Fruit fly (Drosophila melanogaster) ovary, adult (tissue): ENCODE measurements around the gene CG17726.

Source experiments
- CG17801 ChIP-seq: fragments of 200-800 bp; optimal IDR thresholded peaks from 2 replicates; lab custom pipeline; 2019; ENCODE audit warnings: missing biosample characterization, mild to moderate bottlenecking, missing genetic modification characterization, moderate library complexity; ENCODE audit not compliant: partially characterized antibody

The CG17726 gene

DNA sequence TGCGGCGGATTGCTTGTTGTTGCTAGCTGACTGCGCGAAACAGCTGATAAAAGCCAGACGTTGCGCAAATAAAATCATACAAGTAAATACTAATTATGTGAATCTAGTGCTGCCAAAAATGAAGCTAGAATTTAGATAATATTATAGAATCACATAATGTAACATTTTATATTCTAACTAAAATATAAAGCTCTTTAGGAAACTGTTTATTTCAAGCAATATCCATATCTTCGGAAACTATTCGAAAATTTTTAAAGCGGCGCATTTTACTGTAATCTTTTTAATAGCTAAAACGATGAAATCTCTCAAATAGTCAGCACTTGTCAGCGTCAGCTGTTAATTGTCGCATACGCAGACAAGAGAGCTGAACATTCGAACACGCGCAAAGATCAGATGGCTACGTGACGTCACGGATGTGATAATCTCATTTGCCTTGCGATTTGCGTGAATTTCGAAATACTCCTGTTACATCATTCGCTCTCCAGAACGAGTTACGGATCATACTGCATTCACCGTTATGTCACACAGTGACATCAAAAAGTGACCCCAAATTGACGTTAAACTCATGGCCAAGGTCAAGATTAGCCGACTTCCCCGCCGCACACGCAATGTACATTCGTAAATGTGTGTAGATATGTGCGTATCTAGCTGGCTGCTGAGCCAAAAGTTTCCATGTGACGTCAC, 16.6 kb downstream of the CG17726 start:
- no peak for TF ChIP-seq CG17801 (GFP tag; lab: Kevin White, UChicago)

DNA sequence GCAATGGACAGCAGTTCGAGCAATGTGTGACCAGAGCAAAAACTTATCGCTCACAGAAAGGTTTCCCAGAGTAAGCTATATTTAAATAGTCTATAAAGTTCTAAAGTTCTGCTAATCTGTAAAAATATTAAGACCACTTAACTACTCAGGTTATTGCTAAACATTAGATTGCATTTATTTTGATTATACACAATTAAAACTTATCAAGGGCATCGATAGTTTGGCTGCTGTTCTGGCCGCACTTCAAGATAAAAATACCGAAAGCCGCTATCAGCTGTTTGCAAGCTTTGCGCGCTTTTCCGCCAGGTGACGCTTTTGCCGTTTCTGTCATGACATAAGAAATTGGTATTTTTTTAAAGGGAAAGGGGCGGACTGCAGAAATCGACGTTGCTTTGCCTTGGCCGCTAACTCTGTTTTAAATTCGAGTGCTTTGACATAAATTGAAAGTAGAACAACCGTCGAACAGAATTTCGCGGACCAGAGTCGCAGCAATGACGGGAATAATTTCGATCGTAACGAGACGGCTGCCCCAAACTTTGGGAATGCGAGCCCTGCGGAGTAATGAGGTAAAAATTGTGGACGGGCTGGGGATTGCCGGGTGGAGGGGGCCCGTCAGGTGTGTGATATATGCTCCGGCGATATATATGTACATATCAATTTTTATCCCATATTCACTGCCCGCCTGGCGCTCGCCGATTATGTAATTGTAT, 17.5 kb downstream of the CG17726 start, which contains the start of the genes CG17734 and CG5214:
TSS of gene CG17734 (minus strand) at position 49 of the 710 bp plus-strand sequence.
TSS of gene CG5214 (plus strand) at position 352 of the 710 bp plus-strand sequence.
- no peak for TF ChIP-seq CG17801 (GFP tag; lab: Kevin White, UChicago)

DNA sequence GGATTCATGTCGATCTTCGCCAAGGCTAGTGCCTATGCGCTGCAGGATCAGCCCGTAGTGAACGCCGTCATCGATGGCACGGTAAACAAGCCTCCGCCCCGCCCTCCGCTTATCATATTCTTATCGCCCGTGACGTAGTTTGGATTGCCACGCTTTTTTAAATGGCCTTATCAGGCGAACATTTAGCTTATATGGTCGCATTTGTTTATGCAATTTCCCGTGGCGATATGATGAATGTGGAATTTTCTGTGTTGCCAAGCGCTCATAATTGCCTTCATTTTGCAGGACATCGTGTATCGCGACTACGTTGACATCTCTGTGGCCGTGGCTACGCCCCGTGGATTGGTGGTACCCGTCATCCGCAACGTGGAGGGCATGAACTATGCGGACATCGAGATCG, 19.2 kb downstream of the CG17726 start:
- no peak for TF ChIP-seq CG17801 (GFP tag; lab: Kevin White, UChicago)

DNA sequence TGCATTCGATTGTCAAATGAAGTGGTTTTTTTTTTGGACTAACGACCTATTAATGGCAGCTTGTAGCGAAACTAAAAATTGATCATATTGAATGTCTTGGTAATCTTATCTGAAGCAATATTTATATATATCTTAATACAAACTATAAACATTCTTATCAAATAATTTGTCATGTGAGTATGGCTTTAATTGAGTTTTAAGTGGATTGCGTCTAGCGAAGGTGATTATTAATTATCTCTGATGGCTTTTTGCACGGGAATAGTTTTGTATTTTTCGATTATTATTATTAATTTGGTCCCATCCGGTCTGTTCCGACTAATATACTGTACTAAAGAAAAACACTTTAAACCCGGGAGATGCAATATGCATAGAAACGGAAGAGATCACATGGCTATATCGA, 20.3 kb downstream of the CG17726 start:
- TF ChIP-seq CG17801 (GFP tag; lab: Kevin White, UChicago), result no peak

DNA sequence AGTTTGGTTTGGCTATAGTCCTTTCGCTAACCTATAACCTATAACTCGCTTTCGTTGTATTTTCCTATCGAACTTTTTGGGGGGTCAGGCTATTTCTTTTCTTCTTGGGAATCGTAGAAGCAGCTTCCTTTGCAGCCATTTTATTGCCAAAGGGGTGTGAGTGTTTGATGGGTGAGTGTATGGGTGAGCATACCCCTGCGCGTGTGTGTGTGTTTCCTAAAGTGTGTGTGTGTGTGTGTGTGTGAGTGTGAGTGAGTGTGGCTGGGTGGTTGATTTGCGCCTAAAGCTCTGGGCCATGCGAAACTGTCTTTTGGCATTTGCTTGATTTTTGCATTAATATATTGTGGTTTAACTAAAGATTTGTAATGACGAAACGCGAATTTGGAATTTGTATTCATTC, 27.2 kb downstream of the CG17726 start:
- no peak for TF ChIP-seq CG17801 (GFP tag; lab: Kevin White, UChicago)

DNA sequence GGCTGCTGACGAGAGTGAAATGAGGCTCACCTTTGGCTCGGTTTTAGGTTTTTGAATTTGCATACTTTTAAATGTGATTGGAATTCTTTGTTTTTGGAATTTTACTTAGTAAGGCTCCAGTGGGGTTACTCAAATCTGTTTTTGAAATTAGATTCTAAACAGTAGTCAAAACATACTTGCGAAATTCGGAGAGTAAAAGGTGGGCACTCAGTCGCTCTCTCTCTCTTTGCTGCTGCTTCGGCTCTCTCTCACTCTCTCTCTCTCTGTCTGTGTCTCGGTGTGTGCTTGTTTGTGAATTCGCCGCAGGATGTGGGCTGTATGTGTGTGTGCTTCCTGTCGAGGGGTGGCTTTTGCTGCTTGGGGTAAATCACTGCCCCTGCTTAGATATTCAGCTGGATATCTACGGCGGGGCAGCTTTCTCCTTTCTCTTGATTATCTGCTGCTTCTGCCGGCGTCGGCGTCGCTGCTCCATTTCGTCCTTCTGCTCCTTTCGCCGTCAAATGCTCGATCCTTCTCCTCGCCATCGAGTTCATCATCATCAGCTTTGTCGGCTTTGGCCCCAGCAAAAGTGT, 27.9 kb downstream of the CG17726 start:
- no peak for TF ChIP-seq CG17801 (GFP tag; lab: Kevin White, UChicago)

DNA sequence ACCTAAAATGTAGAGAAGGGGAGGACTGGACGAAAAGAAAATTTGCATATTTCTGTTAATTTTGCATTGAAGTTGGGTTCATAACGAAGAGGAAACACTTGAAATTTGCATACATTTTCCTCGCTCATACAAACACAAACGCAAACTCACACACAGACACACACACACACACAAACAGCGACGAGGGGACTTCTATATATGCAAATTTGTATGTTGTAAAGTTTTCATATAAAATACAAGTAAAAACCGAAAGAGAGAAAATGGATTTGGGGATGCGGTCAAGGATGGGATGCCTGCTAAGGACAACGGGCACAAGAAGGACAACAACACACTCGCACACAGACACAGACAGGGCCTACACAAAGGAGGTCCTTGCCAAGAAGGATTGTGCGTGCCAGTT, 31.0 kb downstream of the CG17726 start:
- TF ChIP-seq CG17801 (GFP tag; lab: Kevin White, UChicago), result no peak

DNA sequence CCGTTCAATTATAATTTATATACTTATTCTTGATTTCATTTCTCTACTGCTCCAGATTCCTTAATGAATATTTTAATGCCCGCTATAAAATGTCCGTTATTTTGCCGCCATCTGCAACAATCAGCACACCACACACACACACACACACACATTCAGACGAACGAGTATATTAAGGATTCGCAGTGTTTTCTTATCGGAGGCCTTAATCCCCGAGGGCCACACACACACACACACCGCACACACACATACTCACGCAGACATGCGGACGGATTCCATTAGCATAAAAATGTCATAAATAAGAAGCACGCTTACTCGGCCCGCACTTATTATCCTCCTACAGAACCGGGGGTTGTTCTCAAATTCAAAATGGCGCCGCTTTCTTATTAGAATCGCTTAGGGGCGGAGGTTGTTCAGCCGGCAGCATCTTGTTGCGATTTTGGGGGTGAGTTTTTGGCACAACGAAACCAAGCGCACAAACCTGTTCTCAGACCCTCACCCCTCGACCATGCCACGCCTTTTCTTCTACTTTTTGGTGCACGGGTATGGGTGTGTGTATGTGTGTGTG, 34.5 kb downstream of the CG17726 start:
- TF ChIP-seq CG17801 (GFP tag; lab: Kevin White, UChicago), result no peak

DNA sequence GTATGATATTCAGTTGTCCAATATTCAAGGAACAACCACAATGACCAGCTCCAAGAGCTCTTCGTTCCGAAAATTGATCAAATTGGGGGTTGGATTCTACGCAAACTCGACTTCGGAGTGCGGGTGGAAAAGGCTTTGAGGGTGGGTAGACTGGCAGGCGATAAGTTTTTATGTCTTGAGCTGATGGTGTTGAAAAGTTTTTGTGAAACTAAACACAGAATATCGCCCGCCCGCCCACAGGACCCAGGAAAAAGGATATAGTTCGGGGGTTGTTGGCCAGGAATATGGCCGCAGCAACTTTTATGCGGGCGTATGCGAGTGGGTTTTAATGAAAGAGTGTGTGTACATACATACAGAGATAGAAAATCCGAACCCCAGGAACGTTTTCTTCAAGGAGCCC, 37.0 kb downstream of the CG17726 start:
- TF ChIP-seq CG17801 (GFP tag; lab: Kevin White, UChicago), result no peak

DNA sequence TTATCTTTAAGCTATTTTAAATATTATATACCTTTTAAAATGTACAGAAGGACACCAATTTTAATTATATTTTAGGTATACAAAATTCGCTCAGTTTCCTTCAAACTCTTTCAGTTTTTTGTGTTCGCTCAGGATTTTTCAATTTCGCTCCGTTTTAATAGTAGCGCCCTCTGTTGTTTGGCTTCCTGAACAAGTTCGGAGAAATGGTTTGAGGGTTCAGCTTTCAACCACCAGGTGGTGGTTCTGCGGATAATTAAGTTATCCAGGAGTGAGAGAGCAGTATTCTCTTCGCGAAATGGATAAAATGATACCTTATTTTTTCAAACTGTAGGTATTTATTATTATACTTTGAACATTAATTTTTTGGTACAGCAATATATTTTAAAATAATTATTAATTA, 42.5 kb downstream of the CG17726 start:
- no peak for TF ChIP-seq CG17801 (GFP tag; lab: Kevin White, UChicago)

DNA sequence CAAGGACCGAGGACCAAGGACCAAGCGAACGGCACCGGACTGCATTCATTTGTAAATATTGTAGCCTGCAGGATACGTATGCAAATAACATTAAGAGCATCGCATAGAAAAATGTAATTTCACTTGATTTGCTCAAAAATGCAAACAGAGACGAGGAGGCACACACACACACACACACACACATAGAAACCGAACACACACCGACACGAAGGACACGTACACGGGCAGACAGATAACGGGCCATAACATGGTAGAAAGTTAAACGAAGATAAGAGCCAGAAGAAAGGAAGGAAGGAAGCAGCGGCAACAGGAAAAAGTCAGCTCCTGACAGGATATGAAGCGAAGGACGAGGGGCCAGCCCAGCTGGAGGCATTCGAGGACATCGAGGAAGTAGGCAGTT, 44.0 kb downstream of the CG17726 start:
- no peak for TF ChIP-seq CG17801 (GFP tag; lab: Kevin White, UChicago)

DNA sequence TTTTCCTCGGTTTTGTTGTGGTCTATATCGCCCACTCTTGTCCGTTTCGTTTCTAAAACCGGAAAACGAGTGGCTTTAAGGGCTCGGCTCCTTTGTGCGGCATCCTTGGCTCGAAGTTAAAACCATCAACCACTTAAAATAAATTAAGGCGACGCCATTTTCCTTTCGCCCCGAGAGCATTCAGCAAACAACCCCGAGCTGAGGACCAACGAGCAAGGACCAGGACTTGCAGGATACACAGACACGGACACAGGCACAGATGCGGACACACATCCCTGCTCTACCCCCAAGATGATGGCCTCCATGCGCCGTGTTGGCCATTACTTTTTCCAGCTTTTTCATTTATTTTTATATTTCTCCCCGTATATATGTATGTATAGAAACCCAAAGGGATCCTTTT, 46.1 kb downstream of the CG17726 start:
- no peak for TF ChIP-seq CG17801 (GFP tag; lab: Kevin White, UChicago)
